Worm (Caenorhabditis elegans): ENCODE results near the gene zchc-1A.

The zchc-1A gene

DNA sequence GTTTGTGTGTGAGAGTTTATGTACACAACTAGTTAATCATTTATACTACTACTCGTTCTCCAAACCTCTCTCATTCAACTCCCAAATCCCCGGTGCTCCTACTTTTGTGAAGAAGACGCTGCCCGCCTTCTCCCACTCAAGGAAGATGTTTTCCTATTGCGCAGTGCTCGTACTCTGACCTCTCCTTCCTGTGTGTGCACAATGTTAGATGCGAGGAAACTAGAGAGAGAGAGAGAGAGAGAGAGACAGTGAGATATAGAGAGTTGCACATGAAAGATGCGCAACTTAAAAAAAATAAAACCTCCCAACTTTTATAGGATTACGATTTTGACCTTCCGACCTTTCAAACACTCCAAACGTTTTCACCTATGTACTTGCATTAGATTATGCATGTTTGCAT, 36.4 kb downstream of the zchc-1A start:
- TF ChIP-seq sea-1 (GFP tag; conservative IDR thresholded peaks at IDR 0.05) (no peak), hnd-1 (tag; optimal IDR thresholded peaks at IDR 0.05) (no peak), tbx-11 (GFP tag; IDR thresholded peaks at IDR 0.05) (no peak), flt-1 (GFP tag; IDR thresholded peaks at IDR 0.05) (no peak), hmg-4 (GFP tag; optimal IDR thresholded peaks at IDR 0.05) (peak; percentile 33)

DNA sequence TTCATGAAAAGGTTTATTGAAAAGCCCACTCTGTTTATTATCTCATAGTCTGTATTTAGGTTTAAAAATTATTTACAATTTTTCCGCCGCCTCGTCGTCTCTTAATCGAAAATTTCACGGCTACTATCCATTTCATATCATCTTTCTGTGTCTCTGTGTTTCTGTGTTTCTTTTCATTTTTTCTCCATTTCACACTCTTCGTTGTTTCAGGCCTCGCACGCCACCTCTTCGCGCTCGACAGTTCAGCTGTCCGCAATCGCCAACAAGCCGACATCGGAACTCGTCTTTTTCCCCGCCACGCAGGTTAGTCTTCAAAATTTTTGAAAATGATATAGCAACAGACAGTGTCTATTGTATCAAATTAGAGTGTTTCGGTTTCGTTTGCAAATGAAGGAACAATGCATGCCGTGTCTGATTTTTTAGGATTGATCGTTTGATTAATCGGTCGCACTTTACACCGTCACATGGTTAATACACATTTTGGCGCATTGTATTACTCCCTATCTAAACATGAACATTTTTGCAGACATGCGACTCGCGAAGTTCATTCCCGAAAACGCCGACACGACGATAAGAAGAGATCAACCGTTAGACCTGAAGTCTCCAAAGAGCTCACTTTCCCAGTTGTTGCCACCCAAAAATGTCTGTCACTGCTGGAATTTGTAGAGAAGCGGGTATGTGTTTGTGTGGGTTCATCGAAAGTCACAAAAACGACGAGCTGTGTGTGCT, 36.9 kb downstream of the zchc-1A start:
- TF ChIP-seq B0310.2 (tag; optimal IDR thresholded peaks at IDR 0.05) (no peak), tbx-11 (GFP tag; IDR thresholded peaks at IDR 0.05) (no peak), tbx-37 (GFP tag; conservative IDR thresholded peaks at IDR 0.05) (no peak), ceh-36 (tag; optimal IDR thresholded peaks at IDR 0.05) (no peak), hnd-1 (tag; optimal IDR thresholded peaks at IDR 0.05) (no peak), flt-1 (GFP tag; IDR thresholded peaks at IDR 0.05) (no peak), tra-4 (tag; optimal IDR thresholded peaks at IDR 0.05) (no peak), ceh-13 (GFP tag; optimal IDR thresholded peaks at IDR 0.05) (no peak), aly-1 (tag; optimal IDR thresholded peaks at IDR 0.05) (no peak), hmbx-1 (tag; optimal IDR thresholded peaks at IDR 0.05) (no peak), hmg-4 (GFP tag; optimal IDR thresholded peaks at IDR 0.05) (no peak), sea-1 (GFP tag; conservative IDR thresholded peaks at IDR 0.05) (no peak), F13C5.2 (tag; optimal IDR thresholded peaks at IDR 0.05) (no peak), ama-1 (optimal IDR thresholded peaks at IDR 0.05) (no peak), scrt-1 (GFP tag; IDR thresholded peaks at IDR 0.05) (no peak), pes-1 (GFP tag; IDR thresholded peaks at IDR 0.05) (no peak), ets-7 (tag; optimal IDR thresholded peaks at IDR 0.05) (no peak)

DNA sequence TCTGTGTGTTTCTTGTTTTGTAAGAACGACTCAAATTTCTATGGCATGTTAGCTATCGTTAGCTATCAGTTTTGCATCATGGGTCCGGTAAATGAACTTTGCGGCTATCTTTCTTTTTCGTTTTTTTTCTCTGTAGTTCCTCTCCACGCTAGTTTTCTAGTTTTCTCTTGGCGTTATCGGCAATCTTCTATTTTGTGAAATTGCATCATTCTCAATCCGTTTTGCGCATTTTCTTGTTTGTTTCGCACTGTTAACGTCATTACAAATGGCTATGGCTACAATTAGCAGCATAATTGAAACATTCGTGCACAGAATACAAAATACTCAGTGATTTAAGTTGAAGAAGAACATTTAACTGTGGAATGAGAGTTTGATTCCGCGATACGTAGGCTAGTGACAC, 38.9 kb downstream of the zchc-1A start:
- TF ChIP-seq scrt-1 (GFP tag; IDR thresholded peaks at IDR 0.05) (no peak), tbx-37 (GFP tag; conservative IDR thresholded peaks at IDR 0.05) (no peak), tbx-11 (GFP tag; IDR thresholded peaks at IDR 0.05) (no peak), hmbx-1 (tag; optimal IDR thresholded peaks at IDR 0.05) (no peak), flt-1 (GFP tag; IDR thresholded peaks at IDR 0.05) (no peak), ceh-36 (tag; optimal IDR thresholded peaks at IDR 0.05) (no peak), ceh-13 (GFP tag; optimal IDR thresholded peaks at IDR 0.05) (no peak), pes-1 (GFP tag; IDR thresholded peaks at IDR 0.05) (no peak), ama-1 (optimal IDR thresholded peaks at IDR 0.05) (no peak), sea-1 (GFP tag; conservative IDR thresholded peaks at IDR 0.05) (no peak), hmg-4 (GFP tag; optimal IDR thresholded peaks at IDR 0.05) (no peak)

DNA sequence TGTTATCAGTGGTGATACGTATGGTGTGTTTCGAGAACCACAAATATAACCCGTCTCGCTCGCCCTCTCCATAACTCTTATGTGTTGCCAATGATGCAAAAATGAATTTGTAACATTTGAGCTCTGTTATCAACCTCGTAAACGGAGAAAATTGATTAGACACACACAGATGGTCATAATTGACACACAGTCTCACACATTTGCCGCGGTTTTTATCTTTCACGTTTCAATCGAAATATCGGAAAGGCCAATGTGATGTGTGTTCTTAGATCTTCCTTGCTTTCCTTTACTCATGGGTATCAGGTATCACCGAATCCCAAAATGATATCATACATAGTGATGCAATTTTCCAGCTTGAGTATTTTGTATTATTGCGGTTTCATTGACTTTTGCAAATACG, 39.4 kb downstream of the zchc-1A start:
- TF ChIP-seq sea-1 (GFP tag; conservative IDR thresholded peaks at IDR 0.05), result no peak
- TF ChIP-seq ama-1 (optimal IDR thresholded peaks at IDR 0.05), result no peak

DNA sequence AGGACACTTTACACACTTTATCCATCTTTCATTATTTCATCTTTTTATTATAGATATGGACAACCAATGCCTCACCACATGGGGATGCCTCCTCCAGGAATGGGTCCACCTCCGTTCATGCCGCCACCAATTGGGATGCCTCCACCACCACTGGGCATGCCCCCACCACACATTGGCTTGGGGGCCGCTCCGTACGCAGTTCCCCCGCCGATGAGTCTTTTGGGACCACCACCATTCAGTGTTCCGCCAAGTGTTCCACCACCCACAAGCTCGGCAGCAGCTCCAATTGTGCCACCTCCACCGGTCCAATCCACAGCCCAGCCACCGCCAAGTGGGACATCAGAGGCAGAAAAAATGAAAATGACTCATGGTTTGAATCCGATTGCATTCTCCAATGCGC, 40.6 kb downstream of the zchc-1A start:
- TF ChIP-seq hnd-1 (tag; optimal IDR thresholded peaks at IDR 0.05), result no peak
- no peak for TF ChIP-seq ets-7 (tag; optimal IDR thresholded peaks at IDR 0.05)
- peak; percentile 50 for TF ChIP-seq aly-1 (tag; optimal IDR thresholded peaks at IDR 0.05)

DNA sequence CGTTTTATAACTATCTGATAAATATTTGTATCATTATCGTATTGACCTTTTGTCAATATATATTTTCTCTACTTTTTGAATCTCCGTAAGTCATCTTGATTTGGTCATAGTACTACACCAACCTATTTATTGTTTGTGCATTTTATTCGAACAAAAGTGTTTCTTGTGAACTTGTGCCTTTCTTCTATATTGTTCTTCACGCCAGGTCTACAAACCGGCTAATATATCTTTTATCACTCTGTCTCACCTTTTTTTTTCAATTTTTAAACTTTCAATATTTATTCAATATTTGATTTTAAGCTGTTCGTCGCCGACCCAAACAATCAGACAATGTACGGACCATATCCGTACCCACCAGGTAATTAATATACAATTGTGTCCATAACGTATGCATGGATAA, 41.9 kb downstream of the zchc-1A start, which contains the start of gene hrpa-2:
Gene hrpa-2 (plus strand): TSS at position 301 of the 400 bp plus-strand sequence.
- TF ChIP-seq flt-1 (GFP tag; IDR thresholded peaks at IDR 0.05) (no peak), ets-7 (tag; optimal IDR thresholded peaks at IDR 0.05) (no peak), tbx-37 (GFP tag; conservative IDR thresholded peaks at IDR 0.05) (no peak), tra-4 (tag; optimal IDR thresholded peaks at IDR 0.05) (no peak), ama-1 (optimal IDR thresholded peaks at IDR 0.05) (no peak), tbx-11 (GFP tag; IDR thresholded peaks at IDR 0.05) (no peak)

DNA sequence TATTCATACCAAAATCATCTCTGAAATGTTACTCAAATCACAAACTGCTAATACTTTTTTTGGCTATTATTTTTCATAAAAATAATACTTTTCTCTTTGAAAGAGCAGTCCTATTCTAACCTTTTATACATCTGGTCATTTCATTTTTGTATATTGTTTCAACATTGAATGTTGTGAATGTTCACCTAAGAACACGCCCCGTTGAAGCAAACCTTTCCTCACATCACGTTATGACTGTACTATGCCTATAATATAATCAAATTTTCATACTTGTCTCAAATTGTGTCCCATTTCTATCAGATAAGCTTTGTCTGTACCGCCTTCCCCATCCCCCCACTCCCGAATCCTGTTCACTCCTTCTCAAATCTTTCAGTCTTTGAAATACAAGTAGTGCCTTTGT, 44.2 kb downstream of the zchc-1A start:
- TF ChIP-seq tra-4 (tag; optimal IDR thresholded peaks at IDR 0.05), result no peak
- no peak for TF ChIP-seq hmg-4 (GFP tag; optimal IDR thresholded peaks at IDR 0.05)
- no peak for TF ChIP-seq scrt-1 (GFP tag; IDR thresholded peaks at IDR 0.05)
- TF ChIP-seq ceh-36 (tag; optimal IDR thresholded peaks at IDR 0.05), result no peak
- no peak for TF ChIP-seq pes-1 (GFP tag; IDR thresholded peaks at IDR 0.05)
- TF ChIP-seq tbx-37 (GFP tag; conservative IDR thresholded peaks at IDR 0.05), result no peak
- no peak for TF ChIP-seq ets-7 (tag; optimal IDR thresholded peaks at IDR 0.05)
- no peak for TF ChIP-seq ama-1 (optimal IDR thresholded peaks at IDR 0.05)
- TF ChIP-seq ceh-13 (GFP tag; optimal IDR thresholded peaks at IDR 0.05), result no peak
- TF ChIP-seq tbx-11 (GFP tag; IDR thresholded peaks at IDR 0.05), result no peak
- no peak for TF ChIP-seq flt-1 (GFP tag; IDR thresholded peaks at IDR 0.05)

DNA sequence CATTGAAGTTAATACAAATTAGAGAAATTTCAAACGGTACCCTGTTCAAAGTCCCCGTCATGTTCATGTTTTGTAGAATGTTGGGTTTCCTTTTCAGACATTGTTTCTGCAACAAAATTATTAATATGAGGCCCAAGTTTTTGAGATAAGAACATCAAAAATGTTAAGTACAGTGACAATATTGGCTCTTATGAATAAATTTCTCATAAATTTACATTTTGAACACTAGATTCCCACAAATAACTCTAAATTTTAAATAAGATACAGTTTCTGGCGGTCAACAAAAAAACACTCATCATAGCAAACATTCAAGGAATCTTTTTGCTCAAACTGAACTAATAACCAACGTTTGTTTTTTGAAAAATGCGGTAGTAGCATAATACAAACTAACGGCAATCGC, 52.1 kb downstream of the zchc-1A start, which contains the start of gene H28G03.3:
Gene H28G03.3 (minus strand): TSS at position 101 of the 400 bp plus-strand sequence.
- no peak for TF ChIP-seq ets-7 (tag; optimal IDR thresholded peaks at IDR 0.05)
- no peak for TF ChIP-seq pes-1 (GFP tag; IDR thresholded peaks at IDR 0.05)
- TF ChIP-seq hmg-4 (GFP tag; optimal IDR thresholded peaks at IDR 0.05), result no peak
- no peak for TF ChIP-seq B0310.2 (tag; optimal IDR thresholded peaks at IDR 0.05)
- TF ChIP-seq sea-1 (GFP tag; conservative IDR thresholded peaks at IDR 0.05), result no peak
- no peak for TF ChIP-seq hnd-1 (tag; optimal IDR thresholded peaks at IDR 0.05)
- no peak for TF ChIP-seq aly-1 (tag; optimal IDR thresholded peaks at IDR 0.05)
- TF ChIP-seq hmbx-1 (tag; optimal IDR thresholded peaks at IDR 0.05), result no peak
- no peak for TF ChIP-seq F13C5.2 (tag; optimal IDR thresholded peaks at IDR 0.05)
- TF ChIP-seq ceh-36 (tag; optimal IDR thresholded peaks at IDR 0.05), result no peak
